Worm (Caenorhabditis elegans): Measurements from ENCODE around the gene srsx-28.

DNA sequence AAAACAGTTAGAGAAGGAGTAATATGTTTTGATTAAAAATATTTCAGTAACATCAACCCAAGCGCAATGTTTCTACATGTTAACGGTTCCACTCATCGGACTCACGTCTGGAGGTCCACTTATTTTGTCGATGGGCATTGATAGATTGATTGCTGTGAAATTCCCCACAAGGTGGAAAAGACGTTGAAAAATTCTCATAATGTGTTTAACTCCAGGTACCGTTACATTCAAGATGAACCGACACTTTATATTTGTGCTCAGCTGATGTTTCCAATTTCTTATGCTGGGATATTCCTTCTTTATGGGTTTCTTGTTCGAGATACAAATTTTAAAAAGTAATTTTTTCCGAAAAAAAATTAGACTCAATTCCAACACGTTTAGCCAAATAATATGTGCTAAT, 698 bp downstream of the srsx-28 start:
- TF ChIP-seq klf-2 (GFP tag; conservative IDR thresholded peaks at IDR 0.05) (no peak), cog-1 (tag; optimal IDR thresholded peaks at IDR 0.05) (no peak)
